Worm (Caenorhabditis elegans): ENCODE measurements around the gene ooc-5.

The ooc-5 gene

DNA sequence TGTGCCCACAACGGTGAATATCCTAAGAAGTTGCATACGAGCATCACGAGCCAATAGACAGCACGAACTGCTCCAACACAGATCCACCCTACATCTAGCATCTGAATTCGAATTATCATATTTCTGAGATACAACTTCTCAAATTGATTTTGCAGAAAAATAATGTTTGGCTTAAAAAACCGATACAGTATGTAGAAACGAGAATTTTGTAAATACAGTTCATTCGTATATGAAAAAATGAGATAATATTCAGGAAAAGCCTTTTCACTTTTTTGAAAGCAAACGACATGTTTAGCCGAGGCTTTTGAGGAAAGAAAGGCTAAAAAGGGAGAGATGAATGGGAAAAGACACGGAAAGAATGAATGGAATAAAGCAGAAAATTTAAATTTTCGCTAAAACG lies 48.3 kb downstream of the ooc-5 start, which contains the start of gene F37B12.3:
Gene F37B12.3 (minus strand): TSS at position 101 of the 400 bp plus-strand sequence.
- TF ChIP-seq sptf-1 (tag; optimal IDR thresholded peaks at IDR 0.05), result no peak
- no peak for TF ChIP-seq unc-39 (tag; optimal IDR thresholded peaks at IDR 0.05)
- no peak for TF ChIP-seq ham-2 (GFP tag; optimal IDR thresholded peaks at IDR 0.05)
- TF ChIP-seq M03D4.4 (tag; optimal IDR thresholded peaks at IDR 0.05), result no peak
- TF ChIP-seq unc-120 (tag; optimal IDR thresholded peaks at IDR 0.05; ENCODE audit: poor library complexity, severe bottlenecking), result no peak
- TF ChIP-seq blmp-1 (tag; optimal IDR thresholded peaks at IDR 0.05), result no peak
- no peak for TF ChIP-seq ceh-83 (GFP tag; optimal IDR thresholded peaks at IDR 0.05)
- TF ChIP-seq drap-1 (GFP tag; optimal IDR thresholded peaks at IDR 0.05), result no peak
- TF ChIP-seq lin-32 (GFP tag; optimal IDR thresholded peaks at IDR 0.05), result no peak
- no peak for TF ChIP-seq bed-3 (GFP tag; optimal IDR thresholded peaks at IDR 0.05)
- no peak for TF ChIP-seq tbx-8 (GFP tag; optimal IDR thresholded peaks at IDR 0.05)
- no peak for TF ChIP-seq unc-62 (GFP tag; optimal IDR thresholded peaks at IDR 0.05)
- TF ChIP-seq zip-8 (tag; optimal IDR thresholded peaks at IDR 0.05), result no peak
- no peak for TF ChIP-seq pha-4 (tag; optimal IDR thresholded peaks at IDR 0.05)
- no peak for TF ChIP-seq cnd-1 (tag; optimal IDR thresholded peaks at IDR 0.05)
- TF ChIP-seq nhr-12 (tag; optimal IDR thresholded peaks at IDR 0.05), result no peak
- TF ChIP-seq nhr-76 (tag; optimal IDR thresholded peaks at IDR 0.05), result no peak
- TF ChIP-seq ztf-11 (tag; optimal IDR thresholded peaks at IDR 0.05), result no peak

- TF ChIP-seq sem-2 (GFP tag; optimal IDR thresholded peaks at IDR 0.05) (no peak), hlh-1 (tag; optimal IDR thresholded peaks at IDR 0.05) (no peak), nhr-237 (tag; optimal IDR thresholded peaks at IDR 0.05) (no peak), cnd-1 (tag; optimal IDR thresholded peaks at IDR 0.05) (no peak), ces-1 (GFP tag; optimal IDR thresholded peaks at IDR 0.05) (no peak), elt-1 (tag; optimal IDR thresholded peaks at IDR 0.05; ENCODE audit: borderline replicate concordance, insufficient read depth) (no peak), mep-1 (tag; optimal IDR thresholded peaks at IDR 0.05) (no peak), unc-39 (tag; optimal IDR thresholded peaks at IDR 0.05) (no peak)
Measured at ce11 chrII:9042059-9042458, 49.1 kb downstream of the ooc-5 start.

Measured in whole organism, mixed stage, embryonic.